Fruit fly (Drosophila melanogaster): ENCODE results near the gene Cftr.

The Cftr gene

dm6 chr3R:24581891-24582668 is 38.4 kb upstream of the Cftr start:
- TF ChIP-seq CG34367 (tag; optimal IDR thresholded peaks at IDR 0.05) (no peak), CG13204 (GFP tag; optimal IDR thresholded peaks at IDR 0.05) (peak; percentile 75), EcR (GFP tag; optimal IDR thresholded peaks at IDR 0.05) (peak; percentile 12), CG15710 (tag; optimal IDR thresholded peaks at IDR 0.05) (no peak), CG17806 (tag; optimal IDR thresholded peaks at IDR 0.05) (no peak), CG14655 (GFP tag; optimal IDR thresholded peaks at IDR 0.05) (peak; percentile 11), rn (GFP tag; IDR thresholded peaks at IDR 0.05) (no peak), D1 (tag; optimal IDR thresholded peaks at IDR 0.05) (peak; percentile 41), CG32121 (GFP tag; IDR thresholded peaks at IDR 0.05) (no peak), Snoo (tag; optimal IDR thresholded peaks at IDR 0.05) (no peak), CG8301 (tag; optimal IDR thresholded peaks at IDR 0.05) (no peak), CG4496 (GFP tag; IDR thresholded peaks at IDR 0.05) (no peak)

dm6 chr3R:24580963-24581277 is 37.2 kb upstream of the Cftr start:
- TF ChIP-seq gl (tag; optimal IDR thresholded peaks at IDR 0.05) (no peak), CG9948 (tag; optimal IDR thresholded peaks at IDR 0.05) (no peak)

- TF ChIP-seq Snoo (tag; optimal IDR thresholded peaks at IDR 0.05) (peak; percentile 7), CG15710 (tag; optimal IDR thresholded peaks at IDR 0.05) (no peak), CG8159 (tag; optimal IDR thresholded peaks at IDR 0.05) (peak; percentile 21)
Measured at dm6 chr3R:24580067-24580962, 36.6 kb upstream of the Cftr start.

DNA sequence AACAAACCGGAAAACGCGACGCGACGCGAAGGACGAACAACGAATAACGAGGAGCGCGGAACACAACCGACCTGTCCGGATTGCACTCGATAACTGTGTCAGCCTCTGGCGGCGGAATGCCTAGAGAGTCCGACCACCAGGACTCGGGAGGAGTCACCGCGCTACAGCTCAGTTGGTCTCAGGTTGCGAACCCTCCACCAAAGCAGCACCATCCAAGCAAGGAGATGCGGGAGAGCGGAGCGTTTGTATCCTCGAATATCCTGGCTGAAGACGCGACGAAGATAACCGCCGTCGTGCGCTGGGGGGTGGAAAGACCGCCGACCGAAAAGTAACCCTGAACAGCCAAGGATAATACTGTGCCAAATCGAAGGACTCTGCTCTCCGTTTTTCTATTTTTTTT is 33.6 kb upstream of the Cftr start:
- no peak for TF ChIP-seq Pif1B (GFP tag; optimal IDR thresholded peaks at IDR 0.05)
- TF ChIP-seq CG9948 (tag; optimal IDR thresholded peaks at IDR 0.05), result no peak
- no peak for TF ChIP-seq CG4496 (GFP tag; IDR thresholded peaks at IDR 0.05)
- TF ChIP-seq CG34367 (tag; optimal IDR thresholded peaks at IDR 0.05), result no peak
- no peak for TF ChIP-seq Ets98B (GFP tag; IDR thresholded peaks at IDR 0.05)
- no peak for TF ChIP-seq rn (GFP tag; IDR thresholded peaks at IDR 0.05)
- TF ChIP-seq D1 (tag; optimal IDR thresholded peaks at IDR 0.05), result no peak
- TF ChIP-seq Pif1A (GFP tag; optimal IDR thresholded peaks at IDR 0.05), result no peak
- TF ChIP-seq CG8159 (tag; optimal IDR thresholded peaks at IDR 0.05), result no peak
- no peak for TF ChIP-seq Snoo (tag; optimal IDR thresholded peaks at IDR 0.05)
- TF ChIP-seq CG15710 (tag; optimal IDR thresholded peaks at IDR 0.05), result no peak
- TF ChIP-seq CG32121 (GFP tag; IDR thresholded peaks at IDR 0.05), result no peak
- no peak for TF ChIP-seq EcR (GFP tag; optimal IDR thresholded peaks at IDR 0.05)
- no peak for TF ChIP-seq CG8301 (tag; optimal IDR thresholded peaks at IDR 0.05)
- no peak for TF ChIP-seq CG13204 (GFP tag; optimal IDR thresholded peaks at IDR 0.05)

DNA sequence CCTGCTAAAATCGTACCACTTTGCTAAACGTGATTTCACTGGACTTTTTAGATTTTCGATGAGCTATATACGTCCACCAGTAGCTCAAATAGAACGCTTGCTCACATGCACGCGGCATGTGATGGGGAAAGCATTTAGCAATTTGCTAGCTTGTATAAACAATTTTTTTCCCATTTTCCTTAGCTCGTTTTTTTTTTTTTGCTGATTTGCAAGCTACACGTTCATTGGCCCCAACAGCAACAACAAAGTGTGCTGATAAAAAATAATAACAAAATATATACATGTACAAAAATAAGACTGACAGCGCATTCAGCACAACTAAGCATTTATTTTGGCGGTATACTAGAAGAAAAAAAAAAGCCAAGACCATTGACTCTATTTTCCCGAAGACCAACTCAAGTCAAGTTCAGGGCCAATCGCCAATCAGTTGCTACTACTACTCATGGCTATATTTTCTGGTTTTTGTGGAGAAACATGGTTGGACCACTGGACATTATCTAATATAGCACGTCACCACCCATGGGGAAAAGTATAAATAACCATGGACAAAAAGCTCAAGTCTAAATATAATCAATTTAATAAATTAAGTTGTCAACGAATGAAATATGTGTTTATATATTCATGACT is 32.2 kb upstream of the Cftr start:
- no peak for TF ChIP-seq D1 (tag; optimal IDR thresholded peaks at IDR 0.05)
- no peak for TF ChIP-seq gl (tag; optimal IDR thresholded peaks at IDR 0.05)
- no peak for TF ChIP-seq CG13204 (GFP tag; optimal IDR thresholded peaks at IDR 0.05)
- TF ChIP-seq Pif1B (GFP tag; optimal IDR thresholded peaks at IDR 0.05), result no peak
- TF ChIP-seq fd96Ca (GFP tag; IDR thresholded peaks at IDR 0.05), result no peak
- no peak for TF ChIP-seq CG9948 (tag; optimal IDR thresholded peaks at IDR 0.05)
- TF ChIP-seq rn (GFP tag; IDR thresholded peaks at IDR 0.05), result no peak
- TF ChIP-seq CG8159 (tag; optimal IDR thresholded peaks at IDR 0.05), result no peak
- no peak for TF ChIP-seq CG15710 (tag; optimal IDR thresholded peaks at IDR 0.05)
- no peak for TF ChIP-seq Snoo (tag; optimal IDR thresholded peaks at IDR 0.05)
- TF ChIP-seq CG34367 (tag; optimal IDR thresholded peaks at IDR 0.05), result no peak
- no peak for TF ChIP-seq CG32121 (GFP tag; IDR thresholded peaks at IDR 0.05)
- TF ChIP-seq CG4496 (GFP tag; IDR thresholded peaks at IDR 0.05), result no peak
- no peak for TF ChIP-seq CG17806 (tag; optimal IDR thresholded peaks at IDR 0.05)
- no peak for TF ChIP-seq CG12605 (GFP tag; IDR thresholded peaks at IDR 0.05)
- TF ChIP-seq CG10348 (GFP tag; IDR thresholded peaks at IDR 0.05), result no peak

DNA sequence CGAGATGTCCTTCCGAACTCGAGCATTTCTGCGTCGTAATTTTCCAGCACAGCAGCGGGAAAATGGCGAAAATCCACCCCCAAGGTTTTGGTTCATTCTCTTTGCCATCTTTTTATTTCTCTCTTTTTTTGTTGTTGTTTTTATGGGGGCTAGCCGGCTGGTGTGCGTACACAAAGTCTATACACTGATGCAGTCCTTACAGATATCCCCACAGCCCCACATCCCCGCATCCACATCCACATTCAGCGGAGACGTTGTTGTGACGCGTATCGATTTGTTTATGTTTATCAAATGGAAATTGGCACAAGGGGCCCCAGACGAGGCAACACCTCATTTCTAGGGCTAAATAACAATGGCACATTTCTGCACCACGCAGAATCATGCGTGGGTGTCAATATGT is 31.4 kb upstream of the Cftr start:
- TF ChIP-seq CG32121 (GFP tag; IDR thresholded peaks at IDR 0.05), result no peak
- no peak for TF ChIP-seq fd96Ca (GFP tag; IDR thresholded peaks at IDR 0.05)
- no peak for TF ChIP-seq CG9948 (tag; optimal IDR thresholded peaks at IDR 0.05)
- no peak for TF ChIP-seq CG34367 (tag; optimal IDR thresholded peaks at IDR 0.05)
